Worm (Caenorhabditis elegans): Measurements from ENCODE around the gene Y59C2A.2.

ce11 chrII:2189357-2189756, 14.6 kb downstream of the Y59C2A.2 start, which contains the start of gene mtq-2:
- TF ChIP-seq mep-1 (tag; optimal IDR thresholded peaks at IDR 0.05) (no peak), ces-1 (GFP tag; optimal IDR thresholded peaks at IDR 0.05) (no peak), lsy-2 (tag; optimal IDR thresholded peaks at IDR 0.05) (no peak), pha-4 (GFP tag; IDR thresholded peaks at IDR 0.05) (no peak), pha-4 (tag; optimal IDR thresholded peaks at IDR 0.05) (no peak), snpc-4 (tag; optimal IDR thresholded peaks at IDR 0.05) (no peak), fkh-10 (GFP tag; optimal IDR thresholded peaks at IDR 0.05) (no peak), ceh-44 (GFP tag; IDR thresholded peaks at IDR 0.05) (no peak), mdl-1 (tag; optimal IDR thresholded peaks at IDR 0.05) (no peak), lin-13 (GFP tag; optimal IDR thresholded peaks at IDR 0.05) (no peak)
